Fruit fly (Drosophila melanogaster): ENCODE data around the gene Cip4.

Gene Cip4

DNA sequence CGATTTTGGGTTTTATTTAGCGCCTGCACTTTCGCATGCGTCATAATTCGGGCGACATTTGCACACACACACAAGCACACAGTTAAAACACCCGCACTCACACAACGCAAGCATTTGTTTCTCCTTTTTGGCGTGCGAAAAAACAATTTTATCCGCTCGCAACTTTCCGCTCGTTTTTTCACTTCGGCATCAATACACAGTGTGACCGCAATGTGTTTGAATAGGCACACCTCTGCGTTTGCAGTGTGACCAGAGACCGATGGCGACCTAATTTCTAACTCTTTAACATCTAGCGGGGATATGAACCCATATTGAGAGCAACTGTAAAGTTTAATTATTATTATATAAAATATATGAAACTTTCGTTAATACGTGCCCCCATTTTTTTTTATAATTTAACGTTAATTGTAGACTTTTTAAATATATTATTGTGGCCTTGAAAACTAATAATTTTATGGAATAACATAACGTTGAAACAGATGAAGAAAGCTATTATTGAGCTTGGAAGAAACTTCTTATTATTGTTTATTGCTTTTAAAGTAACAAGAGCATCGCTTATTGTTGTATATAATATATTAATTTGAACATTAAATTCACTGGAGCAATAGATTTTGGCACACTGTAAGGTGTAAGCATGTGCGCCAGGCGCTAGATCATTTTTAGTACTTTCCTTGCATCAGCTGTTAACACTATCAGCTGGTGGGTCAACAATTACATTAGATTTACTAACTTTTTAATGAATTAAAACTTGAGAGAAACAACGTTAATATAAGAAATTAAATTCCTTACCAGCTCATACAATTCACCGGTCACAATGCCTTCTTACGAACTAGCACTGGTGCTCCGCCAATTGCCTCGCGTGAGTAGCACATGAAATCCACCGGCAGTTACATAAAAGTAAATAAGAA is at the start of gene Cip4, which contains the start of gene mRpS6:
Gene Cip4, minus strand, starts transcription at position 216 of the 908 bp plus-strand sequence.
Gene mRpS6, plus strand, starts transcription at position 664 of the 908 bp plus-strand sequence.
- TF ChIP-seq CG17801 (GFP tag; optimal IDR thresholded peaks at IDR 0.05; ENCODE audit: partially characterized antibody) = no peak

dm6 chr3L:4412974-4413373 is 49.1 kb upstream of the Cip4 start:
- TF ChIP-seq CG17801 (GFP tag; optimal IDR thresholded peaks at IDR 0.05; ENCODE audit: partially characterized antibody) = no peak

- no peak for TF ChIP-seq CG17801 (GFP tag; optimal IDR thresholded peaks at IDR 0.05; ENCODE audit: partially characterized antibody)
Observed at dm6 chr3L:4411951-4412350, 48.0 kb upstream of the Cip4 start.

DNA sequence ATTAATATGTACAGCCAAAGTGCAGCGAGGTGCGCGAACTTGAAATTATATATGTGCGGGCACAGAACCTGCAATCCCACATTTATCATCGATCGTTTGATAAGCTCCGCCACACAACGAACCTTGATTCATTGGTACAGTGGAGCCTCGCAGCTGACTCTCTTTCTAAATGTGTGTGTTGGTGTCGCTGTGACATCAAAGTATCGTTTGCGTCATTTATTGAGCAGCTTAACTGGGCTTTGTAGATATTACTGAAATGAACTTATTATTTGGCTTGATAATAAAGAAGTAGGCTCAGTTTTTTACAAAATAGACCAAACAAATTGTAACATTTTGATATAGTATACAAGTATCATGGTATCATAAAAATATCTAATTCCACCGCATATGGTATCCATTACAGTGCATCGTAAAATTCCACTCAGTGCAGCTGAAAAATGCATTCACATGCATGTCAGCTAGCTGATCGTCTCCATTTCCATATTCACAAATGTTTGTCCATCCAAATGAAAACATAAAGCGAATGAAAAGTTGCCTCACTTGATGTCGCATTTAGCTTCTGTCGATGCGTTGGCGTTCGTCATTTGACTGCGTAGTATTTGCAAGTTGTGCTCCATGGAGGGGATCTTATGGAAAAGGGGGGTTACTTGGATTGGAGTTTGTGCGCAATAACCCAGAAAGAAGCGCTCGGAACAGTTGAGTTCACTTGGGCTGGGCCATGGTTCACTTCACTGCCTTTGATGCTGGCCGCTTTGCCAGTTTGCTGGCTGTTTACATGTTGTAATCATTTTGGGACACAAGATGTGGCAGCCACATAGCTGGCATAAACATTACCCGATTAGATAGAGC is 47.3 kb upstream of the Cip4 start:
- TF ChIP-seq CG17801 (GFP tag; optimal IDR thresholded peaks at IDR 0.05; ENCODE audit: partially characterized antibody) = no peak

DNA sequence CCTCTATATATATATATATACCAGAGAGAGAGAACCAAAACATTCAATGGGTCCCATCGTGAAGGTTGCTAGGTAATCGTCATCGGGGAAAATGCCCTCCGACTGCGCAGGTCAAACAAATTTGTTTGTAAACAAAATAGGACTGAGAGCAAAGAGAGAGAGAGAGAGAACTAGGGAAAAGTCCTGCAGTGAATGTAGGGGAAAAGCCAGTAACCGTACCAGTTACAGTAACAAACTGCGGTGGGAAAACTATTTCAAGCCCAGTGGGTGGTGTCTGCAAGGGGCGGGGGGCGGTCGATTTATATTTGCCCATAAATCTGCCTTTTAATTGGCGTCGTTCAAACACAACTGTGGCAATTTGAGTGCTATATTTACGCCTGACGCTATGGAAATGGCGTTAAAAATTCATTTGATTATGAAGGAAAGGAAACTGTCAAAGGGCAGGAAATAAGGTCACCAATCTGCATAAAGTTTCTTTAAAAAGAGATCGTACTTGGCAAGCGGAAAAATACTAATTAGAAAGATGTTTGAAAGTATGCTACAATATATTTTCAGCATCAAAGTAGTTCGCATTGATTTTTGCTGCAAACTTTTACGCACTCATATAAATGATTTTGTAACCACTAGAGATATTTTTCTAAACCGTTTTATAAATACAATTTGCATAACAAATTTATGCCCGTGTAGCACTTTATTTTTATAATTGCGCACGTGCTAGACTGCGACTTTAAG is 46.2 kb upstream of the Cip4 start:
- TF ChIP-seq CG17801 (GFP tag; optimal IDR thresholded peaks at IDR 0.05; ENCODE audit: partially characterized antibody) = no peak

- TF ChIP-seq CG17801 (GFP tag; optimal IDR thresholded peaks at IDR 0.05; ENCODE audit: partially characterized antibody) = no peak
Observed at dm6 chr3L:4409134-4409897, 45.4 kb upstream of the Cip4 start.

dm6 chr3L:4408313-4409133 is 44.6 kb upstream of the Cip4 start:
- TF ChIP-seq CG17801 (GFP tag; optimal IDR thresholded peaks at IDR 0.05; ENCODE audit: partially characterized antibody) = no peak

- no peak for TF ChIP-seq CG17801 (GFP tag; optimal IDR thresholded peaks at IDR 0.05; ENCODE audit: partially characterized antibody)
Observed at dm6 chr3L:4407743-4408142, 43.8 kb upstream of the Cip4 start.

- TF ChIP-seq CG17801 (GFP tag; optimal IDR thresholded peaks at IDR 0.05; ENCODE audit: partially characterized antibody) = peak; percentile 49
Observed at dm6 chr3L:4406653-4407257, 42.9 kb upstream of the Cip4 start, which contains the start of gene TP53INP. TSS of gene TP53INP (plus strand) at chr3L:4406943.

dm6 chr3L:4405922-4406321 is 42.0 kb upstream of the Cip4 start, which contains the start of gene CG15019:
TSS of gene CG15019 (minus strand) at chr3L:4406059.
- TF ChIP-seq CG17801 (GFP tag; optimal IDR thresholded peaks at IDR 0.05; ENCODE audit: partially characterized antibody) = no peak

dm6 chr3L:4403180-4403769 is 39.4 kb upstream of the Cip4 start, which contains the start of gene Syx17:
TSS of gene Syx17 (plus strand) at chr3L:4403487.
- no peak for TF ChIP-seq CG17801 (GFP tag; optimal IDR thresholded peaks at IDR 0.05; ENCODE audit: partially characterized antibody)

dm6 chr3L:4401241-4401640 is 37.3 kb upstream of the Cip4 start:
- no peak for TF ChIP-seq CG17801 (GFP tag; optimal IDR thresholded peaks at IDR 0.05; ENCODE audit: partially characterized antibody)
